Fruit fly (Drosophila melanogaster): ENCODE data around the gene Ndc80.

The Ndc80 gene

dm6 chrX:13643961-13644360 lies 32.1 kb upstream of the Ndc80 start (continued):
- TF ChIP-seq h (optimal IDR thresholded peaks at IDR 0.05) (no peak), Dad (GFP tag; optimal IDR thresholded peaks at IDR 0.05) (no peak), tll (GFP tag; optimal IDR thresholded peaks at IDR 0.05) (no peak), CG12236 (GFP tag; optimal IDR thresholded peaks at IDR 0.05) (no peak), CG6272 (GFP tag; IDR thresholded peaks at IDR 0.05) (peak; percentile 37; the same call in 1 of the 2 replicates), CG8388 (GFP tag; optimal IDR thresholded peaks at IDR 0.05) (peak; percentile 44), croc (GFP tag; conservative IDR thresholded peaks at IDR 0.05) (no peak; the same call in 2 of the 3 replicates), crc (GFP tag; optimal IDR thresholded peaks at IDR 0.05) (no peak), br (optimal IDR thresholded peaks at IDR 0.05) (no peak), kay (GFP tag; optimal IDR thresholded peaks at IDR 0.05) (no peak), bsh (GFP tag; optimal IDR thresholded peaks at IDR 0.05) (peak in 1 of 2 experiments; percentile 80), btn (GFP tag; optimal IDR thresholded peaks at IDR 0.05) (no peak), CG10979 (tag; optimal IDR thresholded peaks at IDR 0.05) (peak; percentile 63), disco-r (GFP tag; optimal IDR thresholded peaks at IDR 0.05) (no peak), CG11085 (GFP tag; IDR thresholded peaks at IDR 0.05) (no peak), C15 (GFP tag; IDR thresholded peaks at IDR 0.05) (no peak), CG8765 (GFP tag; IDR thresholded peaks at IDR 0.05) (no peak), Trl (optimal IDR thresholded peaks at IDR 0.05) (no peak), Trl (GFP tag; optimal IDR thresholded peaks at IDR 0.05) (peak; percentile 50), CG31365 (tag; optimal IDR thresholded peaks at IDR 0.05) (no peak), CG1529 (GFP tag; optimal IDR thresholded peaks at IDR 0.05) (no peak), CG4328 (GFP tag; optimal IDR thresholded peaks at IDR 0.05) (no peak), cad (GFP tag; optimal IDR thresholded peaks at IDR 0.05) (no peak), CG12104 (GFP tag; optimal IDR thresholded peaks at IDR 0.05) (no peak), tio (GFP tag; optimal IDR thresholded peaks at IDR 0.05) (no peak), CG7271 (tag; optimal IDR thresholded peaks at IDR 0.05) (no peak), sqz (GFP tag; optimal IDR thresholded peaks at IDR 0.05) (peak; percentile 84), schlank (tag; optimal IDR thresholded peaks at IDR 0.05) (no peak), CG4424 (GFP tag; optimal IDR thresholded peaks at IDR 0.05) (peak; percentile 71), ERR (GFP tag; optimal IDR thresholded peaks at IDR 0.05) (no peak), psq (GFP tag; optimal IDR thresholded peaks at IDR 0.05) (no peak), CG13123 (GFP tag; optimal IDR thresholded peaks at IDR 0.05) (no peak), cas (GFP tag; IDR thresholded peaks at IDR 0.05) (no peak), scrt (GFP tag; optimal IDR thresholded peaks at IDR 0.05) (no peak), vfl (GFP tag; optimal IDR thresholded peaks at IDR 0.05) (no peak), CG12219 (GFP tag; optimal IDR thresholded peaks at IDR 0.05) (peak; percentile 36), ato (GFP tag; IDR thresholded peaks at IDR 0.05; ENCODE audit: partially characterized antibody) (no peak), CHES-1-like (GFP tag; optimal IDR thresholded peaks at IDR 0.05) (no peak), jigr1 (GFP tag; IDR thresholded peaks at IDR 0.05) (peak; percentile 51; the same call in 1 of the 3 replicates), CG6254 (GFP tag; optimal IDR thresholded peaks at IDR 0.05) (peak; percentile 39), Fer3 (tag; optimal IDR thresholded peaks at IDR 0.05) (peak; percentile 51), Tbp (GFP tag; optimal IDR thresholded peaks at IDR 0.05) (no peak), CG4707 (GFP tag; optimal IDR thresholded peaks at IDR 0.05) (no peak), klu (GFP tag; IDR thresholded peaks at IDR 0.05) (no peak), CG4282 (GFP tag; optimal IDR thresholded peaks at IDR 0.05) (no peak), Fer1 (GFP tag; optimal IDR thresholded peaks at IDR 0.05) (peak; percentile 36), zen (tag; optimal IDR thresholded peaks at IDR 0.05) (peak; percentile 26), HHEX (GFP tag; optimal IDR thresholded peaks at IDR 0.05) (peak; percentile 53), twi (tag; optimal IDR thresholded peaks at IDR 0.05) (no peak), emc (GFP tag; optimal IDR thresholded peaks at IDR 0.05) (no peak), Dp (GFP tag; optimal IDR thresholded peaks at IDR 0.05) (no peak), gsb-n (tag; optimal IDR thresholded peaks at IDR 0.05) (no peak), CG15601 (tag; optimal IDR thresholded peaks at IDR 0.05) (peak; percentile 13)
